Worm (Caenorhabditis elegans) whole organism, dauer: Measurements from ENCODE around the gene Y97E10AR.4.

ENCODE experiments used
- unc-62 ChIP-seq: sonication (generic microtip); optimal IDR thresholded peaks from 2 replicates; lab custom pipeline; 2017; ENCODE audit warnings: missing biosample characterization, missing genetic modification reagents, missing genetic modification characterization

Gene Y97E10AR.4

ce11 chrV:7964429-7964828, 45.6 kb downstream of the Y97E10AR.4 start:
- TF ChIP-seq unc-62, result no peak

ce11 chrV:7958740-7959320, 51.2 kb downstream of the Y97E10AR.4 start, which contains the start of the genes clec-217 and F26D11.2:
clec-217 (minus strand) TSS chrV:7958840.
F26D11.2 (plus strand) TSS chrV:7959270.
- no peak for TF ChIP-seq unc-62
